Fruit fly (Drosophila melanogaster) whole organism, pupa: ENCODE data around the gene ScsbetaG.

Source experiments
- CG13204 ChIP-seq: fragments of 200-800 bp; sonication (Bioruptor generic); optimal IDR thresholded peaks from 2 replicates; lab custom pipeline; 2018; ENCODE audit warnings: missing biosample characterization, mild to moderate bottlenecking, missing genetic modification characterization, moderate library complexity
- CG17806 ChIP-seq: fragments of 200-800 bp; sonication (Bioruptor generic); optimal IDR thresholded peaks from 2 replicates; lab custom pipeline; 2018; ENCODE audit warnings: missing biosample characterization, mild to moderate bottlenecking, missing genetic modification characterization, moderate library complexity
- CG8159 ChIP-seq: fragments of 200-800 bp; sonication (Bioruptor generic); optimal IDR thresholded peaks from 3 replicates; lab custom pipeline; 2018; ENCODE audit warnings: missing biosample characterization, mild to moderate bottlenecking, missing genetic modification characterization, moderate library complexity
- CG9948 ChIP-seq: fragments of 200-800 bp; sonication (Bioruptor generic); optimal IDR thresholded peaks from 2 replicates; lab custom pipeline; 2018; ENCODE audit warnings: missing biosample characterization, mild to moderate bottlenecking, missing genetic modification characterization, moderate library complexity
- D1 ChIP-seq: fragments of 200-800 bp; sonication (Bioruptor generic); optimal IDR thresholded peaks from 2 replicates; lab custom pipeline; 2018; ENCODE audit warnings: missing biosample characterization, mild to moderate bottlenecking, missing genetic modification characterization, moderate library complexity
- Pif1A ChIP-seq: fragments of 200-800 bp; sonication (Bioruptor generic); optimal IDR thresholded peaks from 3 replicates; lab custom pipeline; 2016; ENCODE audit warnings: missing biosample characterization, missing genetic modification characterization
- Snoo ChIP-seq: fragments of 200-800 bp; sonication (Bioruptor generic); optimal IDR thresholded peaks from 3 replicates; lab custom pipeline; 2017; ENCODE audit warnings: missing biosample characterization, mild to moderate bottlenecking, missing genetic modification characterization, inconsistent platforms
- gl ChIP-seq: fragments of 200-800 bp; sonication (Bioruptor generic); optimal IDR thresholded peaks from 2 replicates; lab custom pipeline; 2018; ENCODE audit warnings: missing biosample characterization, mild to moderate bottlenecking, missing genetic modification characterization
- rn ChIP-seq: fragments of 200-800 bp; sonication (Bioruptor generic); IDR thresholded peaks from 2 replicates; pipeline ENCODE4 v1.3.6; 2022; ENCODE audit warnings: missing biosample characterization, missing genetic modification characterization

dm6 chr3L:5522904-5523428 is 40.5 kb downstream of the ScsbetaG start:
- TF ChIP-seq CG8159 (no peak), Snoo (tag; lab: Kevin White, UChicago) (no peak), D1 (tag; lab: Kevin White, UChicago) (no peak), Pif1A (no peak), CG13204 (GFP tag; lab: Kevin White, UChicago) (no peak), CG9948 (tag; lab: Kevin White, UChicago) (no peak), CG17806 (tag; lab: Kevin White, UChicago) (no peak), gl (tag; lab: Kevin White, UChicago) (no peak), rn (GFP tag; lab: Robert Waterston, UW) (no peak)
